Worm (Caenorhabditis elegans): ENCODE measurements around the gene srx-137.

DNA sequence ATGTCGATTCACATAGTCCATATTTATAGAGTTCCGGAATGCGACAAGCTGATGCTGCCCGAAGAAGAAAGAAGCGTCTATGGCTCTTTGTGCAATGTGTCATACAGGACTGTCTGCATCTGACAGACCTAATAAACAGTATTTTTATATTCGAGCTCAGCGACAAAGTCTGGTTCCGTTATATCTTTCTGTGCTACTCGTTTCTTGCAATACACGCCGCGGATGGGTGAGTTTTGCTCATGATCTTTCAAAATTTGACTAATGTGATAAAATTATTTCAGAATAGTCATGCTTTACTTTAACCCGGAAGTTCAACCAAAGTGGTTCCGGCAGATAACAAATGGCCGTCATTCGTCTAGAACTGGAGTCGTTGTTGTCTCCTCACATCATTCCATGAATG, 1.1 kb downstream of the srx-137 start:
- no peak for TF ChIP-seq flt-1 (GFP tag; IDR thresholded peaks at IDR 0.05)
- no peak for TF ChIP-seq tab-1 (GFP tag; IDR thresholded peaks at IDR 0.05)
- no peak for TF ChIP-seq ref-1 (GFP tag; conservative IDR thresholded peaks at IDR 0.05)
- no peak for TF ChIP-seq ztf-23 (GFP tag; IDR thresholded peaks at IDR 0.05)
